Fruit fly (Drosophila melanogaster): Measurements from ENCODE around the gene papi.

The papi gene

dm6 chr2L:2178810-2179143 lies 41.8 kb upstream of the papi start:
- no peak for TF ChIP-seq Mio (GFP tag; optimal IDR thresholded peaks at IDR 0.05)
- TF ChIP-seq OdsH (GFP tag; optimal IDR thresholded peaks at IDR 0.05) = no peak
- TF ChIP-seq Dfd (GFP tag; optimal IDR thresholded peaks at IDR 0.05) = no peak
- TF ChIP-seq usp (GFP tag; optimal IDR thresholded peaks at IDR 0.05) = no peak
- no peak for TF ChIP-seq Jra (GFP tag; optimal IDR thresholded peaks at IDR 0.05)
- TF ChIP-seq N (GFP tag; optimal IDR thresholded peaks at IDR 0.05) = no peak
- peak; percentile 14 to 34 for TF ChIP-seq foxo (GFP tag; optimal IDR thresholded peaks at IDR 0.05)
- TF ChIP-seq ey (GFP tag; optimal IDR thresholded peaks at IDR 0.05) = peak; percentile 13
- no peak for TF ChIP-seq Dif (GFP tag; optimal IDR thresholded peaks at IDR 0.05; ENCODE audit: partially characterized antibody)
- TF ChIP-seq GATAd (GFP tag; optimal IDR thresholded peaks at IDR 0.05) = no peak
- no peak for TF ChIP-seq h (GFP tag; optimal IDR thresholded peaks at IDR 0.05)
- no peak for TF ChIP-seq Myc (optimal IDR thresholded peaks at IDR 0.05)
- TF ChIP-seq Hr83 (GFP tag; optimal IDR thresholded peaks at IDR 0.05; ENCODE audit: poor library complexity, severe bottlenecking) = no peak
- no peak for TF ChIP-seq tai (GFP tag; optimal IDR thresholded peaks at IDR 0.05)
- TF ChIP-seq brk (GFP tag; optimal IDR thresholded peaks at IDR 0.05) = no peak
- no peak for TF ChIP-seq dmrt93B (GFP tag; optimal IDR thresholded peaks at IDR 0.05)
- TF ChIP-seq dl (GFP tag; optimal IDR thresholded peaks at IDR 0.05; ENCODE audit: insufficient read depth in 1 of 2, partially characterized antibody in 2 of 2) = no peak
- no peak for TF ChIP-seq CrebA (GFP tag; optimal IDR thresholded peaks at IDR 0.05; ENCODE audit: borderline replicate concordance)

dm6 chr2L:2179366-2179765 lies 41.2 kb upstream of the papi start:
- TF ChIP-seq dl (GFP tag; optimal IDR thresholded peaks at IDR 0.05; ENCODE audit: insufficient read depth in 1 of 2, partially characterized antibody in 2 of 2) = no peak
- peak; percentile 30 for TF ChIP-seq h (GFP tag; optimal IDR thresholded peaks at IDR 0.05)
- TF ChIP-seq sv (GFP tag; optimal IDR thresholded peaks at IDR 0.05) = peak; percentile 37
- TF ChIP-seq Dfd (GFP tag; optimal IDR thresholded peaks at IDR 0.05) = no peak
- no peak for TF ChIP-seq sage (GFP tag; optimal IDR thresholded peaks at IDR 0.05)
- no peak for TF ChIP-seq Dif (GFP tag; optimal IDR thresholded peaks at IDR 0.05; ENCODE audit: partially characterized antibody)

dm6 chr2L:2180120-2180539 lies 40.4 kb upstream of the papi start:
- peak; percentile 57 for TF ChIP-seq Hnf4 (GFP tag; optimal IDR thresholded peaks at IDR 0.05)
- TF ChIP-seq pan (optimal IDR thresholded peaks at IDR 0.05) = no peak
- TF ChIP-seq lola (GFP tag; optimal IDR thresholded peaks at IDR 0.05) = no peak
- no peak for TF ChIP-seq CG9705 (GFP tag; optimal IDR thresholded peaks at IDR 0.05)
- TF ChIP-seq Sp1 (GFP tag; optimal IDR thresholded peaks at IDR 0.05) = peak; percentile 68
- no peak for TF ChIP-seq Hr83 (GFP tag; optimal IDR thresholded peaks at IDR 0.05; ENCODE audit: poor library complexity, severe bottlenecking)
- peak; percentile 50 for TF ChIP-seq sage (GFP tag; optimal IDR thresholded peaks at IDR 0.05)
- TF ChIP-seq usp (GFP tag; optimal IDR thresholded peaks at IDR 0.05) = no peak
- no peak for TF ChIP-seq Vsx2 (GFP tag; optimal IDR thresholded peaks at IDR 0.05; ENCODE audit: partially characterized antibody)
- no peak for TF ChIP-seq tai (GFP tag; optimal IDR thresholded peaks at IDR 0.05)
- TF ChIP-seq Rel (GFP tag; optimal IDR thresholded peaks at IDR 0.05) = no peak
- no peak for TF ChIP-seq Rel (tag; optimal IDR thresholded peaks at IDR 0.05)
- TF ChIP-seq N (GFP tag; optimal IDR thresholded peaks at IDR 0.05) = no peak
- TF ChIP-seq CrebA (GFP tag; optimal IDR thresholded peaks at IDR 0.05; ENCODE audit: borderline replicate concordance) = no peak
- peak; percentile 64 for TF ChIP-seq sv (GFP tag; optimal IDR thresholded peaks at IDR 0.05)
- TF ChIP-seq OdsH (GFP tag; optimal IDR thresholded peaks at IDR 0.05) = peak; percentile 67
- TF ChIP-seq ey (GFP tag; optimal IDR thresholded peaks at IDR 0.05) = peak; percentile 69
- no peak for TF ChIP-seq dl (GFP tag; optimal IDR thresholded peaks at IDR 0.05; ENCODE audit: insufficient read depth in 1 of 2, partially characterized antibody in 2 of 2)
- no peak for TF ChIP-seq Dif (GFP tag; optimal IDR thresholded peaks at IDR 0.05; ENCODE audit: partially characterized antibody)
- TF ChIP-seq HLH106 (tag; optimal IDR thresholded peaks at IDR 0.05) = peak; percentile 71
- TF ChIP-seq brk (GFP tag; optimal IDR thresholded peaks at IDR 0.05) = no peak
- TF ChIP-seq psq (GFP tag; optimal IDR thresholded peaks at IDR 0.05) = peak; percentile 64
- TF ChIP-seq h (GFP tag; optimal IDR thresholded peaks at IDR 0.05) = peak; percentile 77
- TF ChIP-seq Mio (GFP tag; optimal IDR thresholded peaks at IDR 0.05) = no peak
- no peak for TF ChIP-seq GATAd (GFP tag; optimal IDR thresholded peaks at IDR 0.05)
- no peak for TF ChIP-seq dsf (GFP tag; optimal IDR thresholded peaks at IDR 0.05; ENCODE audit: borderline replicate concordance)
- TF ChIP-seq Myc (optimal IDR thresholded peaks at IDR 0.05) = no peak
- no peak for TF ChIP-seq woc (GFP tag; optimal IDR thresholded peaks at IDR 0.05)
- TF ChIP-seq dmrt93B (GFP tag; optimal IDR thresholded peaks at IDR 0.05) = peak; percentile 40
- TF ChIP-seq jim (GFP tag; optimal IDR thresholded peaks at IDR 0.05) = no peak
- no peak for TF ChIP-seq Abd-B (GFP tag; optimal IDR thresholded peaks at IDR 0.05)
- peak; percentile 26 for TF ChIP-seq CG32264 (GFP tag; optimal IDR thresholded peaks at IDR 0.05)
- TF ChIP-seq Dfd (GFP tag; optimal IDR thresholded peaks at IDR 0.05) = no peak
- TF ChIP-seq Jra (GFP tag; optimal IDR thresholded peaks at IDR 0.05) = peak; percentile 14
- peak; percentile 63 for TF ChIP-seq br (GFP tag; optimal IDR thresholded peaks at IDR 0.05)
- peak; percentile 75 for TF ChIP-seq fru (GFP tag; optimal IDR thresholded peaks at IDR 0.05)
- TF ChIP-seq Hr78 (GFP tag; optimal IDR thresholded peaks at IDR 0.05) = no peak
- TF ChIP-seq rgr (GFP tag; optimal IDR thresholded peaks at IDR 0.05) = peak; percentile 79
- peak in 1 of 2 experiments; percentile 81 for TF ChIP-seq foxo (GFP tag; optimal IDR thresholded peaks at IDR 0.05)
